Worm (Caenorhabditis elegans): Measurements from ENCODE around the gene fbxa-69.

fbxa-69 gene

ce11 chrV:15792409-15792808, 23.4 kb downstream of the fbxa-69 start, which contains the start of gene T26E4.4:
Gene T26E4.4 (minus strand): TSS chrV:15792509.
- TF ChIP-seq aha-1 (tag) = peak; percentile 12
- TF ChIP-seq madf-9 (GFP tag; conservative IDR thresholded peaks at IDR 0.05) = no peak

- TF ChIP-seq pqm-1 (tag; optimal IDR thresholded peaks at IDR 0.05) (no peak), ctbp-1 (GFP tag; IDR thresholded peaks at IDR 0.05) (no peak), hif-1 (tag; optimal IDR thresholded peaks at IDR 0.05) (no peak), nhr-42 (GFP tag; IDR thresholded peaks at IDR 0.05) (no peak), lin-1 (GFP tag; IDR thresholded peaks at IDR 0.05) (no peak), lim-7 (GFP tag; IDR thresholded peaks at IDR 0.05) (no peak), daf-19 (GFP tag; conservative IDR thresholded peaks at IDR 0.05) (no peak), ces-1 (GFP tag; optimal IDR thresholded peaks at IDR 0.05) (no peak), hlh-11 (tag; optimal IDR thresholded peaks at IDR 0.05) (no peak), ceh-82 (tag; optimal IDR thresholded peaks at IDR 0.05) (no peak)
These were observed 33.3 kb downstream of the fbxa-69 start, which contains the start of gene T26E4.3 for ce11 chrV:15782494-15782893. Gene T26E4.3 (plus strand): TSS chrV:15782794.

ce11 chrV:15781086-15781485, 34.7 kb downstream of the fbxa-69 start, which contains the start of gene T26E4.2:
Gene T26E4.2 (plus strand): TSS chrV:15781386.
- TF ChIP-seq ceh-32 (tag; optimal IDR thresholded peaks at IDR 0.05; ENCODE audit: poor library complexity) = no peak
- no peak for TF ChIP-seq hmg-1.1 (GFP tag; IDR thresholded peaks at IDR 0.05)
- no peak for TF ChIP-seq ceh-20 (GFP tag; IDR thresholded peaks at IDR 0.05)
- no peak for TF ChIP-seq fkh-10 (GFP tag; optimal IDR thresholded peaks at IDR 0.05)
- TF ChIP-seq hlh-30 (tag; optimal IDR thresholded peaks at IDR 0.05; ENCODE audit: insufficient read depth) = no peak
- no peak for TF ChIP-seq ZK337.2 (GFP tag; IDR thresholded peaks at IDR 0.05)
- TF ChIP-seq fos-1 (tag; optimal IDR thresholded peaks at IDR 0.05) = no peak
- TF ChIP-seq zip-2 (tag; optimal IDR thresholded peaks at IDR 0.05) = no peak
- TF ChIP-seq T20F7.1 (GFP tag; optimal IDR thresholded peaks at IDR 0.05) = no peak
- no peak for TF ChIP-seq cey-2 (tag; optimal IDR thresholded peaks at IDR 0.05; ENCODE audit: borderline replicate concordance, insufficient read depth)
- TF ChIP-seq nhr-102 (tag; optimal IDR thresholded peaks at IDR 0.05) = no peak
- TF ChIP-seq Y75B8A.6 (GFP tag; IDR thresholded peaks at IDR 0.05) = no peak
- TF ChIP-seq ZK546.5 (tag; optimal IDR thresholded peaks at IDR 0.05) = no peak
- TF ChIP-seq zip-11 (GFP tag; IDR thresholded peaks at IDR 0.05) = no peak

- TF ChIP-seq skn-1 (tag; optimal IDR thresholded peaks at IDR 0.05) (no peak), ctbp-1 (GFP tag; IDR thresholded peaks at IDR 0.05) (no peak), hmg-1.1 (GFP tag; IDR thresholded peaks at IDR 0.05) (no peak), cey-2 (tag; optimal IDR thresholded peaks at IDR 0.05; ENCODE audit: borderline replicate concordance, insufficient read depth) (no peak), dpl-1 (GFP tag; optimal IDR thresholded peaks at IDR 0.05) (no peak), tag-97 (GFP tag; IDR thresholded peaks at IDR 0.05) (no peak), ceh-82 (tag; optimal IDR thresholded peaks at IDR 0.05) (no peak), php-3 (GFP tag; IDR thresholded peaks at IDR 0.05) (no peak), lin-13 (GFP tag; optimal IDR thresholded peaks at IDR 0.05) (no peak), ztf-7 (tag; optimal IDR thresholded peaks at IDR 0.05) (no peak), lsy-2 (tag; optimal IDR thresholded peaks at IDR 0.05) (no peak), lin-15B (tag; optimal IDR thresholded peaks at IDR 0.05) (no peak), fkh-10 (GFP tag; optimal IDR thresholded peaks at IDR 0.05) (no peak), set-16 (GFP tag; IDR thresholded peaks at IDR 0.05) (no peak), T26A8.4 (GFP tag; IDR thresholded peaks at IDR 0.05) (no peak), Y48G9A.11 (GFP tag; IDR thresholded peaks at IDR 0.05) (no peak), lin-39 (tag; optimal IDR thresholded peaks at IDR 0.05) (no peak)
These were observed 36.5 kb downstream of the fbxa-69 start, which contains the start of the genes nhr-285 and irld-52 for ce11 chrV:15779128-15779729. Gene nhr-285 (minus strand): TSS chrV:15779228. Gene irld-52 (plus strand): TSS chrV:15779679.
